Worm (Caenorhabditis elegans): ENCODE results near the gene C45G9.8.

DNA sequence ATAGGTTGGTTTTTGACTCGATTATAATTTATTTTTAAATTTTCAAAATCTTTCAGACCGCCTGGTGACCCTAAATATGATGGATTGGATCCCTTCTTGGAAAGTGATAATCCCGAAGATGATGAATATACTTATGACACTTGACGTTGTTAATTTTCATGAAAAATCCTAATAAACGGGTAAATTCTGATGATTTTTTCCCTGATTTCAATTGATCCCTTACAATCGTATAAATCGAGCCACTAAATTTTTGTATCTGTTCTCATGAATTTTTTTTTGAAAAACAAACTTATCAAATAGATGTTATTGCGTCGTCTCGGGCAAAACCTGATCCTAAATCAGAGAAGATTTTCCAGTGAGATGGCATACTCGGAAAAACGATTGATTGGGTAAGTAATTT, 30.5 kb downstream of the C45G9.8 start, which contains the start of gene R144.13:
- TF ChIP-seq jun-1 (tag; optimal IDR thresholded peaks at IDR 0.05): no peak
- no peak for TF ChIP-seq lin-15B (tag; optimal IDR thresholded peaks at IDR 0.05)
- TF ChIP-seq skn-1 (tag; optimal IDR thresholded peaks at IDR 0.05): no peak
- TF ChIP-seq R02D3.7 (tag; optimal IDR thresholded peaks at IDR 0.05): no peak
- TF ChIP-seq ama-1 (optimal IDR thresholded peaks at IDR 0.05): no peak
- no peak for TF ChIP-seq nhr-28 (tag; optimal IDR thresholded peaks at IDR 0.05)
- no peak for TF ChIP-seq snpc-4 (tag; optimal IDR thresholded peaks at IDR 0.05)
- TF ChIP-seq nhr-237 (tag; optimal IDR thresholded peaks at IDR 0.05): no peak
- TF ChIP-seq ztf-4 (tag; optimal IDR thresholded peaks at IDR 0.05): no peak
